Worm (Caenorhabditis elegans): ENCODE data around the gene Y57G11C.1131.

ce11 chrIV:14953802-14954201 lies 21.0 kb downstream of the Y57G11C.1131 start:
- TF ChIP-seq nhr-10 (tag; optimal IDR thresholded peaks at IDR 0.05) = no peak
- TF ChIP-seq ceh-20 (GFP tag; IDR thresholded peaks at IDR 0.05) = no peak
- no peak for TF ChIP-seq nhr-77 (tag; optimal IDR thresholded peaks at IDR 0.05)
- TF ChIP-seq lin-38 (GFP tag; IDR thresholded peaks at IDR 0.05) = peak; percentile 52
- TF ChIP-seq nhr-11 (tag; optimal IDR thresholded peaks at IDR 0.05) = no peak

Data from whole organism, L4 larva.